Worm (Caenorhabditis elegans): ENCODE data around the gene Y47D3A.32.

DNA sequence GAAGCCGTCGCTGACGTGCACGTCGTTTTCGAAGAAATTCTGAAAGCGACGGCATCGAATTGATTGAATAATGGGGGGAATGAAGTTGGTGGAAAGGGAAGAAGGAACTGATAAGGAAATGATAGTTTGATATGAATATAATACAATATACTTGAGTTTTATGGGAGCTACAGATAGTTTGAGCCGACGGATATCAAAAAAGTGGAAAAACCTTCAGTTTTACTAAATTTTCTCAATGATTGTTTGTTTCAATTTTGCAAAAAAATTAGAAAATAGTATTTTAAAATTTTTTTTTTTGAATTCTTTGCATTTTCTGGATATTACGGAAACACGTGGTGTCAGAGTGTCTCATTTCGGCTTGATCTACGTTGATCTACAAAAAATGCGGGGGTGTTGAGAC, 18.6 kb downstream of the Y47D3A.32 start, which contains the start of gene obr-1:
- TF ChIP-seq dox-1 (GFP tag; IDR thresholded peaks at IDR 0.05) (no peak), lsy-27 (tag; optimal IDR thresholded peaks at IDR 0.05; ENCODE audit: borderline replicate concordance, insufficient read depth) (no peak), ceh-58 (GFP tag; IDR thresholded peaks at IDR 0.05) (no peak), F10E7.11 (tag; optimal IDR thresholded peaks at IDR 0.05) (no peak), lin-35 (GFP tag; optimal IDR thresholded peaks at IDR 0.05) (no peak), F55B11.4 (tag; optimal IDR thresholded peaks at IDR 0.05; ENCODE audit: borderline replicate concordance, insufficient read depth) (no peak), unc-62 (GFP tag; optimal IDR thresholded peaks at IDR 0.05) (no peak), tlf-1 (GFP tag; optimal IDR thresholded peaks at IDR 0.05) (no peak), B0019.2 (GFP tag; conservative IDR thresholded peaks at IDR 0.05) (no peak)

Data from whole organism, young adult.